Worm (Caenorhabditis elegans) whole organism, young adult: Measurements from ENCODE around the gene nlp-41.

Experiments
- B0019.2 ChIP-seq: fragments of 200-800 bp; sonication (Bioruptor generic); conservative IDR thresholded peaks from 2 replicates; pipeline ENCODE4 v1.3.6; 2022; ENCODE audit warnings: missing genetic modification reagents, missing genetic modification characterization, missing compliant biosample characterization
- B0336.3 ChIP-seq: fragments of 200-800 bp; sonication (Bioruptor generic); IDR thresholded peaks from 2 replicates; pipeline ENCODE4 v1.3.6; 2022; ENCODE audit warnings: missing genetic modification characterization, missing compliant biosample characterization
- C06A6.2 ChIP-seq: fragments of 200-800 bp; sonication (Bioruptor generic); conservative IDR thresholded peaks from 2 replicates; pipeline ENCODE4 v1.3.6; 2022; ENCODE audit warnings: missing genetic modification characterization, missing compliant biosample characterization
- C17E4.6 ChIP-seq: fragments of 200-800 bp; sonication (Bioruptor generic); IDR thresholded peaks from 2 replicates; pipeline ENCODE4 v1.3.6; 2022; ENCODE audit warnings: missing genetic modification reagents, missing genetic modification characterization, missing compliant biosample characterization
- F22D6.2 ChIP-seq: sonication (generic microtip); optimal IDR thresholded peaks from 2 replicates; lab custom pipeline; 2016; ENCODE audit warnings: mild to moderate bottlenecking, missing genetic modification characterization, missing compliant biosample characterization
- F33H1.4 ChIP-seq: fragments of 200-800 bp; sonication (Bioruptor generic); IDR thresholded peaks from 2 replicates; pipeline ENCODE4 v1.3.6; 2022; ENCODE audit warnings: missing genetic modification reagents, missing genetic modification characterization, missing compliant biosample characterization
- F39B2.1 ChIP-seq: fragments of 200-800 bp; sonication (Bioruptor generic); IDR thresholded peaks from 2 replicates; pipeline ENCODE4 v1.3.6; 2022; ENCODE audit warnings: missing genetic modification reagents, missing genetic modification characterization, missing compliant biosample characterization
- K12H6.12 ChIP-seq: fragments of 200-800 bp; sonication (Bioruptor generic); optimal IDR thresholded peaks from 2 replicates; lab custom pipeline; 2018; ENCODE audit warnings: mild to moderate bottlenecking, missing genetic modification characterization, missing compliant biosample characterization
- T26A5.8 ChIP-seq: sonication (generic microtip); optimal IDR thresholded peaks from 2 replicates; lab custom pipeline; 2016; ENCODE audit warnings: missing genetic modification characterization, missing compliant biosample characterization
- Y53F4B.3 ChIP-seq: fragments of 200-800 bp; sonication (Bioruptor generic); IDR thresholded peaks from 2 replicates; pipeline ENCODE4 v1.3.6; 2022; ENCODE audit warnings: missing genetic modification reagents, missing genetic modification characterization, missing compliant biosample characterization
- ZK185.1 ChIP-seq: sonication (generic microtip); optimal IDR thresholded peaks from 2 replicates; lab custom pipeline; 2016; ENCODE audit warnings: mild to moderate bottlenecking, missing genetic modification characterization, missing compliant biosample characterization; ENCODE audit not compliant: poor library complexity, severe bottlenecking
- akir-1 ChIP-seq: fragments of 200-800 bp; sonication (Bioruptor generic); optimal IDR thresholded peaks from 2 replicates; lab custom pipeline; 2018; ENCODE audit warnings: mild to moderate bottlenecking, missing genetic modification characterization, moderate library complexity, missing compliant biosample characterization
- athp-1 ChIP-seq: sonication (generic microtip); optimal IDR thresholded peaks from 2 replicates; lab custom pipeline; 2017; ENCODE audit warnings: mild to moderate bottlenecking, missing genetic modification characterization, missing compliant biosample characterization
- attf-3 ChIP-seq: fragments of 200-800 bp; sonication (Bioruptor generic); conservative IDR thresholded peaks from 2 replicates; pipeline ENCODE4 v1.3.6; 2022; ENCODE audit warnings: missing genetic modification reagents, missing genetic modification characterization, missing compliant biosample characterization
- attf-5 ChIP-seq: fragments of 200-800 bp; sonication (Bioruptor generic); optimal IDR thresholded peaks from 2 replicates; lab custom pipeline; 2018; ENCODE audit warnings: mild to moderate bottlenecking, missing genetic modification characterization, missing compliant biosample characterization
- ceh-27 ChIP-seq: fragments of 200-800 bp; sonication (Bioruptor generic); optimal IDR thresholded peaks from 2 replicates; lab custom pipeline; 2018; ENCODE audit warnings: mild to moderate bottlenecking, missing genetic modification characterization, moderate library complexity, missing compliant biosample characterization
- ceh-40 ChIP-seq: fragments of 200-800 bp; sonication (Bioruptor generic); IDR thresholded peaks from 2 replicates; pipeline ENCODE4 v1.3.6; 2022; ENCODE audit warnings: missing genetic modification characterization, missing compliant biosample characterization
- ceh-79 ChIP-seq: sonication (generic microtip); optimal IDR thresholded peaks from 2 replicates; lab custom pipeline; 2017; ENCODE audit warnings: mild to moderate bottlenecking, missing genetic modification characterization, missing compliant biosample characterization
- dpff-1 ChIP-seq: sonication (generic microtip); optimal IDR thresholded peaks from 2 replicates; lab custom pipeline; 2017; ENCODE audit warnings: mild to moderate bottlenecking, missing genetic modification characterization, missing compliant biosample characterization
- egl-44 ChIP-seq: fragments of 200-800 bp; sonication (Bioruptor generic); IDR thresholded peaks from 2 replicates; pipeline ENCODE4 v1.3.6; 2022; ENCODE audit warnings: missing genetic modification reagents, missing genetic modification characterization, missing compliant biosample characterization
- egrh-3 ChIP-seq: fragments of 200-800 bp; sonication (Bioruptor generic); IDR thresholded peaks from 2 replicates; pipeline ENCODE4 v1.3.6; 2022; ENCODE audit warnings: missing genetic modification reagents, missing genetic modification characterization, missing compliant biosample characterization
- lin-40 ChIP-seq: sonication (generic microtip); optimal IDR thresholded peaks from 2 replicates; lab custom pipeline; 2016; ENCODE audit warnings: missing genetic modification characterization, mild to moderate bottlenecking, missing compliant biosample characterization, missing genotype, missing genetic modification reagents
- lsl-1 ChIP-seq: fragments of 200-800 bp; sonication (Bioruptor generic); optimal IDR thresholded peaks from 2 replicates; lab custom pipeline; 2018; ENCODE audit warnings: mild to moderate bottlenecking, missing genetic modification characterization, moderate library complexity, missing compliant biosample characterization
- mes-4 ChIP-seq: sonication (generic microtip); optimal IDR thresholded peaks from 2 replicates; lab custom pipeline; 2016; ENCODE audit warnings: missing genotype, missing genetic modification characterization, missing compliant biosample characterization
- nfya-2 ChIP-seq: fragments of 200-800 bp; sonication (Bioruptor generic); IDR thresholded peaks from 2 replicates; pipeline ENCODE4 v1.3.6; 2022; ENCODE audit warnings: missing genetic modification reagents, missing genetic modification characterization, missing compliant biosample characterization
- nhr-80 ChIP-seq: sonication (generic microtip); optimal IDR thresholded peaks from 2 replicates; lab custom pipeline; 2016; ENCODE audit warnings: missing genetic modification characterization, missing compliant biosample characterization
- pbrm-1 ChIP-seq: fragments of 200-800 bp; sonication (Bioruptor generic); IDR thresholded peaks from 2 replicates; pipeline ENCODE4 v1.3.6; 2022; ENCODE audit warnings: missing genetic modification reagents, missing genetic modification characterization, missing compliant biosample characterization
- pha-4 ChIP-seq: fragments of 150-350 bp; sonication (generic microtip); optimal IDR thresholded peaks from 2 replicates; lab custom pipeline; 2014; ENCODE audit warnings: missing biosample characterization, missing genetic modification reagents, missing genetic modification characterization
- rcor-1 ChIP-seq: fragments of 200-800 bp; sonication (Bioruptor generic); IDR thresholded peaks from 2 replicates; pipeline ENCODE4 v1.3.6; 2022; ENCODE audit warnings: missing genetic modification reagents, missing genetic modification characterization, missing compliant biosample characterization
- sdz-38 ChIP-seq: sonication (generic microtip); optimal IDR thresholded peaks from 2 replicates; lab custom pipeline; 2016; ENCODE audit warnings: missing genotype, missing genetic modification characterization, missing compliant biosample characterization
- snpc-3.4 ChIP-seq: sonication (generic microtip); optimal IDR thresholded peaks from 2 replicates; lab custom pipeline; 2017; ENCODE audit warnings: missing genetic modification characterization, mild to moderate bottlenecking, missing compliant biosample characterization, antibody characterized with exemption, moderate library complexity, missing genotype, missing genetic modification reagents
- snpc-4 ChIP-seq, 5 experiments: fragments of 150-350 bp in 1 of 5; sonication (generic microtip) in 4 of 5; optimal IDR thresholded peaks; 2 replicates each; lab custom pipeline; 2014 to 2018; ENCODE audit warnings: missing genetic modification characterization in 5 of 5, missing biosample characterization in 3 of 5, antibody characterized with exemption in 2 of 5, mild to moderate bottlenecking in 2 of 5, missing compliant biosample characterization in 2 of 5, missing genotype in 2 of 5, moderate library complexity in 2 of 5, missing genetic modification reagents in 1 of 5
- tbp1 ChIP-seq: fragments of 200-800 bp; sonication (Bioruptor generic); optimal IDR thresholded peaks from 2 replicates; lab custom pipeline; 2018; ENCODE audit warnings: mild to moderate bottlenecking, missing genetic modification characterization, missing compliant biosample characterization
- tbx-9 ChIP-seq: sonication (generic microtip); optimal IDR thresholded peaks from 2 replicates; lab custom pipeline; 2016; ENCODE audit warnings: borderline replicate concordance, missing genetic modification characterization, inconsistent platforms, missing compliant biosample characterization
- unc-130 ChIP-seq: sonication (generic microtip); optimal IDR thresholded peaks from 2 replicates; lab custom pipeline; 2016; ENCODE audit warnings: missing genetic modification reagents, missing genetic modification characterization, missing compliant biosample characterization
- xnd-1 ChIP-seq: sonication (generic microtip); optimal IDR thresholded peaks from 2 replicates; lab custom pipeline; 2016; ENCODE audit warnings: missing genotype, missing genetic modification reagents, missing genetic modification characterization, missing compliant biosample characterization
- ztf-6 ChIP-seq: fragments of 200-800 bp; sonication (Bioruptor generic); IDR thresholded peaks from 2 replicates; pipeline ENCODE4 v1.3.6; 2022; ENCODE audit warnings: missing genetic modification reagents, missing genetic modification characterization, missing compliant biosample characterization

Gene nlp-41

DNA sequence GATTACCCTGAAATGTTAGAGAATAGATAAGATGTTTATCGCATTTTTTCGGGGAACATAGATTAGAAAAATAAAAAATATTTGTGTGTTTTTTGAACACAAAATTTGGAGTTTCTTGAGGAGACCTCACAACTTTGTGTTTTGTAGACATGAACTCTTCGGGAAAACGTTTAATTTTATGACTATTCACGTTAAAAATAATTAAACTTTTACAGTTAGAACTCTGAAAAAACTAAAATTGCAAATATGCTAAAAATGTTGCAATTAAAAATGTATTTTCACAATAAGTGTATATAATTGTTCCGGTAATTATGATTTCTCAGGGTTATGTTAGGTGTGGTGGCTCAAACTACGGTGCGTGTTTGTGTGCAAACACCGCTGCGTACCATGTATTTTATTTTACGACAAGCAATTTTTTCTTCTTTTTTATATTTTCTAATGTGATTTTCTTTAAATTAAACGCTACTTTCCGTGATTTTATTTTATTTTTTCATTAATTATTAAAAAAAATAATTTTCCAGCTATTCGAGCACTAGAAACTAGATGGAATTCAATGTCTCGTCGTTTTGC lies 22.4 kb upstream of the nlp-41 start, which contains the start of the genes F57C2.5 and spat-1 (continued):
- TF ChIP-seq ZK185.1 (tag; lab: Kevin White, UChicago) = no peak
- no peak for TF ChIP-seq Y53F4B.3 (GFP tag; lab: Robert Waterston, UW)
- no peak for TF ChIP-seq pbrm-1
- no peak for TF ChIP-seq nfya-2 (GFP tag; lab: Robert Waterston, UW)
- TF ChIP-seq xnd-1 = no peak
- TF ChIP-seq C17E4.6 (GFP tag; lab: Robert Waterston, UW) = no peak
- no peak for TF ChIP-seq C06A6.2 (GFP tag; lab: Robert Waterston, UW)
- TF ChIP-seq sdz-38 (tag; lab: Kevin White, UChicago) = no peak
- no peak for TF ChIP-seq mes-4
- no peak for TF ChIP-seq T26A5.8 (tag; lab: Kevin White, UChicago)
- TF ChIP-seq snpc-4 (GFP tag; optimal IDR thresholded peaks at IDR 0.05; lab: Kevin White, UChicago) = no peak
- TF ChIP-seq snpc-4 (tag; optimal IDR thresholded peaks at IDR 0.05; lab: Kevin White, UChicago) = peak in 3 of 4 experiments; percentile 27 to 44 (median 40)
- no peak for TF ChIP-seq tbx-9 (tag; lab: Kevin White, UChicago)
- TF ChIP-seq F33H1.4 (GFP tag; lab: Robert Waterston, UW) = peak; percentile 42; the same call in 1 of the 2 replicates
- no peak for TF ChIP-seq ztf-6 (GFP tag; lab: Robert Waterston, UW)
- TF ChIP-seq pha-4 (tag; lab: Kevin White, UChicago) = no peak
- TF ChIP-seq F22D6.2 = no peak
- TF ChIP-seq akir-1 (GFP tag; lab: Kevin White, UChicago) = no peak
- TF ChIP-seq ceh-79 = no peak
- TF ChIP-seq athp-1 (tag; lab: Kevin White, UChicago) = peak; percentile 36
- peak; percentile 25 for TF ChIP-seq snpc-3.4 (tag; lab: Kevin White, UChicago)
- peak; percentile 77 for TF ChIP-seq attf-5 (GFP tag; lab: Kevin White, UChicago)
- TF ChIP-seq lin-40 = peak; percentile 73
- TF ChIP-seq K12H6.12 (tag; lab: Kevin White, UChicago) = peak; percentile 76

DNA sequence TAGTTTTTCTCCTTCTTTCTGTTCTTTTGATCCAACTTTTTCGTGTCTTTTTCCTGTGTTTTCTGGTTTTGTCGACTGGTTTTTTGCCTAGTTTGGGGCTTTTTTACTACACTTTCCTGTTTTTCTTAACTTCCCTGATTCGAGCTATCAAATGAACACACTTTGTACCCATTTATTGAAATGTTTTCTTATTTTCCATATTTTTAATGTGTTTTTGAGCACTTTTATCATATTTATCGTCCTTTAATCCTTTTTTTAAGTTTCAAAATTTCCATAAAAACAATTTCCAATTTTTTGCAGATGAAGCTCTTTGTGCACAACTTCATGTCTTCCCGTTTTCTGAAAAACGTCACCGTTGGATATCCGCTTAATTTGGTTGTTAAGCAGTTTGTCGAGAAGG lies 16.7 kb upstream of the nlp-41 start, which contains the start of gene C04H5.1:
Gene C04H5.1, plus strand, starts transcription at position 301 of the 400 bp plus-strand sequence.
- TF ChIP-seq nfya-2 (GFP tag; lab: Robert Waterston, UW) (no peak), ceh-40 (GFP tag; lab: Robert Waterston, UW) (no peak), egl-44 (GFP tag; lab: Robert Waterston, UW) (no peak), tbp1 (no peak), nhr-80 (tag; lab: Kevin White, UChicago) (no peak), dpff-1 (tag; lab: Kevin White, UChicago) (no peak), unc-130 (no peak), xnd-1 (no peak), lsl-1 (GFP tag; lab: Kevin White, UChicago) (no peak), ceh-27 (GFP tag; lab: Kevin White, UChicago) (no peak), F39B2.1 (GFP tag; lab: Robert Waterston, UW) (no peak), C06A6.2 (GFP tag; lab: Robert Waterston, UW) (no peak), egrh-3 (GFP tag; lab: Robert Waterston, UW) (no peak), B0019.2 (GFP tag; lab: Robert Waterston, UW) (no peak), B0336.3 (GFP tag; lab: Robert Waterston, UW) (no peak), rcor-1 (GFP tag; lab: Robert Waterston, UW) (no peak), attf-3 (GFP tag; lab: Robert Waterston, UW) (no peak)
